Fruit fly (Drosophila melanogaster): ENCODE measurements around the gene Got2.
A peak's percentile ranks its signal among the peaks of the same experiment; 100 is the strongest.

DNA sequence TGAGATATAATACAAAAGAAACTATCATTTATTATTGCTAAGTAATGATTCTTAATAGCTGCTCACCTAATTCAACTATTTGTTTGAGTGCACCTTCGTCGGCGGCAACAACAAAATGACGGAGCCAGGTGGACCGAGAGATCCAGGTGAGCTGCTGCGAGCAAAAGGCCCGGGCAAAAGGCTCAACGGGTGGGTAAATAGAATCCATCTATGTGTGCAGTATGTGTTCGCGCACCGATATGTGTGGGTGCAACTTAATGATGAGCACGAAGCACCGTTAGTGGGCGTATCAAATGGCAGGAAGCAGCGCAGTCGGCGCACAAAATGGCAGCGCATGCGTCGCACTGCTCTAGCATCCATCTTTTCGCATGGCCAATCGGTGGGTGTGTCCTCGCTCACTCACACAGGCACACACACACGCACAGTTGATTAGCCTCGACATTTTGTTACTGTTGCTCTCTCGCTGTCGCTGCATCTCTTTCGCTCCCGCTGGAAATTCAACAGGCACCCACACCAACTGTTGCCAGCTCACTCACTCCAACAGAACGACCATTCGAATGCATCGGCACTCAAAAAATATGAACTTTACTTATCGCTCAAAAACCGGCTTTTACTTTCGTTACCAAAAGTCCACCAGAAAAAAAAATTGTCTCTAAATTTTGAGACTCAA, 15.0 kb downstream of the Got2 start:
- TF ChIP-seq ovo (GFP tag; optimal IDR thresholded peaks at IDR 0.05) (peak; percentile 9), Crg-1 (GFP tag; optimal IDR thresholded peaks at IDR 0.05) (no peak), Hr96 (GFP tag; optimal IDR thresholded peaks at IDR 0.05) (no peak), CG12768 (GFP tag; optimal IDR thresholded peaks at IDR 0.05) (no peak), toe (GFP tag; optimal IDR thresholded peaks at IDR 0.05) (no peak), CG7045 (GFP tag; optimal IDR thresholded peaks at IDR 0.05) (no peak), CG1620 (GFP tag; optimal IDR thresholded peaks at IDR 0.05) (no peak), CG11617 (GFP tag; optimal IDR thresholded peaks at IDR 0.05) (no peak), Clk (GFP tag; optimal IDR thresholded peaks at IDR 0.05) (no peak), kay (GFP tag; ENCODE audit: borderline replicate concordance) (no peak), cnc (optimal IDR thresholded peaks at IDR 0.05) (no peak)
